Worm (Caenorhabditis elegans) whole organism, late embryonic: ENCODE results near the gene F26F2.7.

Source experiments
- ceh-19 ChIP-seq: fragments of 200-800 bp; sonication (Bioruptor generic); optimal IDR thresholded peaks from 2 replicates; lab custom pipeline; 2018; ENCODE audit warnings: mild to moderate bottlenecking, missing genetic modification characterization, missing compliant biosample characterization
- fkh-10 ChIP-seq: fragments of 150-350 bp; optimal IDR thresholded peaks from 2 replicates; lab custom pipeline; 2014; ENCODE audit warnings: missing biosample characterization, missing genetic modification reagents, missing genetic modification characterization

DNA sequence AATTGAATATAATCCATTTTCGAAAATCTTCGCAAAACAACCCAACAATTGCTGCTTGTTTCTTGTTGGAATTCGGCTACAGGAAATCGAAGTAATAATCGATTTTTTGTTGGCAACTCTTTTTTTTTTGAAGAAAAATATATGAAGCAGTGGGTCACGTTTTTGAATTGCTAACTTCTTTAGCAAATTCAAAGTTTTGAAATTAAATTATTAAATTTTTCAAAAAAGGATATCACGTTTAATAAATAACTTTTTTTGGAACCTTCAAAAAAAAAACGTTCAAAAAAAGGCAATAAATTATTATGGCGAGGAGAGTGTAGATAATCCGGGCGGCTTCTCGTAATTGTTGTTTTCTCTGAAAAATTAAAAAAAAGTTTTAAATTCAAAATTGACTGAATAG, 44.6 kb upstream of the F26F2.7 start, which contains the start of gene Y38H6C.15:
- TF ChIP-seq ceh-19 (GFP tag; lab: Kevin White, UChicago) = no peak
- TF ChIP-seq fkh-10 = no peak
